Fruit fly (Drosophila melanogaster) whole organism, embryonic: Measurements from ENCODE around the gene IntS10.

ENCODE experiments used
- ATbp ChIP-seq: fragments of 200-800 bp; sonication (Bioruptor generic); optimal IDR thresholded peaks from 2 replicates; lab custom pipeline; 2017; ENCODE audit warnings: missing biosample characterization, mild to moderate bottlenecking, missing genetic modification characterization, missing genetic modification reagents
- CG11085 ChIP-seq: fragments of 200-800 bp; sonication (Bioruptor generic); IDR thresholded peaks from 2 replicates; pipeline ENCODE4 v1.3.6; 2022; ENCODE audit warnings: missing biosample characterization, missing genetic modification characterization
- CG13424 ChIP-seq: fragments of 200-800 bp; sonication (Bioruptor generic); optimal IDR thresholded peaks from 2 replicates; lab custom pipeline; 2019; ENCODE audit warnings: missing biosample characterization, mild to moderate bottlenecking, missing genetic modification characterization, moderate library complexity
- CG14965 ChIP-seq: fragments of 200-800 bp; sonication (Bioruptor generic); optimal IDR thresholded peaks from 2 replicates; lab custom pipeline; 2016; ENCODE audit warnings: missing biosample characterization, missing genetic modification characterization, borderline replicate concordance
- CG15269 ChIP-seq: fragments of 200-800 bp; sonication (Bioruptor generic); optimal IDR thresholded peaks from 2 replicates; lab custom pipeline; 2018; ENCODE audit warnings: missing biosample characterization, mild to moderate bottlenecking, missing genetic modification characterization, moderate library complexity
- CG15601 ChIP-seq: fragments of 200-800 bp; sonication (Bioruptor generic); optimal IDR thresholded peaks from 3 replicates; lab custom pipeline; 2019; ENCODE audit warnings: missing biosample characterization, mild to moderate bottlenecking, missing genetic modification characterization, moderate library complexity
- CG17359 ChIP-seq: fragments of 200-800 bp; sonication (Bioruptor generic); optimal IDR thresholded peaks from 3 replicates; lab custom pipeline; 2018; ENCODE audit warnings: missing biosample characterization, mild to moderate bottlenecking, missing genetic modification characterization, moderate library complexity
- CG2875 ChIP-seq: fragments of 200-800 bp; sonication (Bioruptor generic); optimal IDR thresholded peaks from 2 replicates; lab custom pipeline; 2017; ENCODE audit warnings: missing biosample characterization, mild to moderate bottlenecking, missing genetic modification characterization, missing genetic modification reagents
- CG30431 ChIP-seq: fragments of 200-800 bp; sonication (Bioruptor generic); optimal IDR thresholded peaks from 2 replicates; lab custom pipeline; 2017; ENCODE audit warnings: missing biosample characterization, missing genetic modification characterization
- CG3281 ChIP-seq: fragments of 200-800 bp; sonication (Bioruptor generic); optimal IDR thresholded peaks from 3 replicates; lab custom pipeline; 2017; ENCODE audit warnings: missing biosample characterization, mild to moderate bottlenecking, missing genetic modification characterization
- CG4707 ChIP-seq: fragments of 200-800 bp; sonication (Bioruptor generic); optimal IDR thresholded peaks from 2 replicates; lab custom pipeline; 2018; ENCODE audit warnings: missing biosample characterization, mild to moderate bottlenecking, missing genetic modification characterization, moderate library complexity
- CG4730 ChIP-seq: fragments of 200-800 bp; sonication (Bioruptor generic); IDR thresholded peaks from 2 replicates; pipeline ENCODE4 v1.3.6; 2022; ENCODE audit warnings: missing biosample characterization, missing genetic modification characterization
- CG6654 ChIP-seq: fragments of 200-800 bp; sonication (Bioruptor generic); optimal IDR thresholded peaks from 2 replicates; lab custom pipeline; 2017; ENCODE audit warnings: missing biosample characterization, mild to moderate bottlenecking, missing genetic modification characterization
- CG6765 ChIP-seq: fragments of 200-800 bp; sonication (Bioruptor generic); optimal IDR thresholded peaks from 3 replicates; lab custom pipeline; 2017; ENCODE audit warnings: missing biosample characterization, mild to moderate bottlenecking, missing genetic modification characterization
- CG7357 ChIP-seq: fragments of 200-800 bp; sonication (Bioruptor generic); IDR thresholded peaks from 3 replicates; pipeline ENCODE4 v1.3.6; 2022; ENCODE audit warnings: missing biosample characterization, missing genetic modification characterization
- CG7372 ChIP-seq: fragments of 200-800 bp; sonication (Bioruptor generic); IDR thresholded peaks from 2 replicates; pipeline ENCODE4 v1.3.6; 2022; ENCODE audit warnings: missing biosample characterization, missing genetic modification characterization
- CG7963 ChIP-seq: fragments of 200-800 bp; sonication (Bioruptor generic); IDR thresholded peaks from 3 replicates; pipeline ENCODE4 v1.3.6; 2022; ENCODE audit warnings: missing biosample characterization, missing genetic modification characterization; ENCODE audit not compliant: partially characterized antibody
- CG8478 ChIP-seq: fragments of >200 bp; optimal IDR thresholded peaks from 2 replicates; lab custom pipeline; 2018
- CG8944 ChIP-seq: fragments of 200-800 bp; sonication (Bioruptor generic); optimal IDR thresholded peaks from 3 replicates; lab custom pipeline; 2016; ENCODE audit warnings: missing biosample characterization, missing genetic modification characterization
- CHES-1-like ChIP-seq: fragments of 200-800 bp; sonication (Bioruptor generic); optimal IDR thresholded peaks from 2 replicates; lab custom pipeline; 2016; ENCODE audit warnings: missing biosample characterization, missing genetic modification characterization
- Dip3 ChIP-seq: fragments of 200-800 bp; sonication (Bioruptor generic); optimal IDR thresholded peaks from 3 replicates; lab custom pipeline; 2016; ENCODE audit warnings: missing biosample characterization, missing genetic modification characterization
- Doc3 ChIP-seq: fragments of 200-800 bp; sonication (Bioruptor generic); IDR thresholded peaks from 3 replicates; pipeline ENCODE4 v1.3.6; 2022; ENCODE audit warnings: missing biosample characterization, missing genetic modification characterization; ENCODE audit not compliant: partially characterized antibody
- Ets97D ChIP-seq: fragments of 200-800 bp; sonication (Bioruptor generic); optimal IDR thresholded peaks from 3 replicates; lab custom pipeline; 2016; ENCODE audit warnings: missing biosample characterization, missing genetic modification characterization
- HLH4C ChIP-seq: fragments of 200-800 bp; sonication (Bioruptor generic); IDR thresholded peaks from 3 replicates; pipeline ENCODE4 v1.3.6; 2022; ENCODE audit warnings: missing biosample characterization, missing genetic modification characterization; ENCODE audit not compliant: partially characterized antibody
- Kr ChIP-seq: fragments of 200-800 bp; sonication (Bioruptor generic); optimal IDR thresholded peaks from 2 replicates; lab custom pipeline; 2017; ENCODE audit warnings: missing biosample characterization, mild to moderate bottlenecking, missing genetic modification characterization
- Ptx1 ChIP-seq: fragments of 200-800 bp; sonication (Bioruptor generic); IDR thresholded peaks from 2 replicates; pipeline ENCODE4 v1.3.6; 2022; ENCODE audit warnings: missing biosample characterization, missing genetic modification characterization
- Sox100B ChIP-seq: fragments of 200-800 bp; sonication (Bioruptor generic); optimal IDR thresholded peaks from 3 replicates; lab custom pipeline; 2018; ENCODE audit warnings: missing biosample characterization, mild to moderate bottlenecking, missing genetic modification characterization
- ap ChIP-seq: fragments of 200-800 bp; sonication (Bioruptor generic); IDR thresholded peaks from 2 replicates; pipeline ENCODE4 v1.3.6; 2022; ENCODE audit warnings: missing biosample characterization, missing genetic modification characterization
- br ChIP-seq: fragments of >200 bp; optimal IDR thresholded peaks from 2 replicates; lab custom pipeline; 2017
- chif ChIP-seq, 2 experiments: fragments of 200-800 bp; sonication (Bioruptor generic); optimal IDR thresholded peaks; 3 replicates each; lab custom pipeline; 2016; ENCODE audit warnings: missing biosample characterization in 2 of 2, missing genetic modification characterization in 2 of 2
- da ChIP-seq: fragments of 200-800 bp; sonication (Bioruptor generic); optimal IDR thresholded peaks from 2 replicates; lab custom pipeline; 2016; ENCODE audit warnings: missing biosample characterization, missing genetic modification characterization
- disco-r ChIP-seq: fragments of 200-800 bp; sonication (Bioruptor generic); optimal IDR thresholded peaks from 2 replicates; lab custom pipeline; 2016; ENCODE audit warnings: missing biosample characterization, missing genetic modification characterization
- esg ChIP-seq: fragments of 200-800 bp; sonication (Bioruptor generic); conservative IDR thresholded peaks from 2 replicates; pipeline ENCODE4 v1.3.6; 2022; ENCODE audit warnings: missing biosample characterization, missing genetic modification characterization
- eyg ChIP-seq: fragments of 200-800 bp; sonication (Bioruptor generic); optimal IDR thresholded peaks from 3 replicates; lab custom pipeline; 2016; ENCODE audit warnings: missing biosample characterization, missing genetic modification characterization
- fru ChIP-seq: fragments of >200 bp; optimal IDR thresholded peaks from 2 replicates; lab custom pipeline; 2017
- gfzf ChIP-seq: fragments of 200-800 bp; sonication (Bioruptor generic); optimal IDR thresholded peaks from 2 replicates; lab custom pipeline; 2016; ENCODE audit warnings: missing biosample characterization, mild to moderate bottlenecking, missing genetic modification characterization, moderate library complexity
- lab ChIP-seq: fragments of 200-800 bp; sonication (Bioruptor generic); optimal IDR thresholded peaks from 3 replicates; lab custom pipeline; 2017; ENCODE audit warnings: missing biosample characterization, missing genetic modification characterization, mild to moderate bottlenecking, moderate library complexity, missing genetic modification reagents
- mirr ChIP-seq: fragments of 200-800 bp; sonication (Bioruptor generic); optimal IDR thresholded peaks from 3 replicates; lab custom pipeline; 2018; ENCODE audit warnings: missing biosample characterization, mild to moderate bottlenecking, missing genetic modification characterization
- nerfin-2 ChIP-seq: fragments of 200-800 bp; sonication (Bioruptor generic); IDR thresholded peaks from 2 replicates; pipeline ENCODE4 v1.3.6; 2022; ENCODE audit warnings: missing biosample characterization, missing genetic modification characterization; ENCODE audit not compliant: partially characterized antibody
- org-1 ChIP-seq: fragments of 200-800 bp; sonication (Bioruptor generic); optimal IDR thresholded peaks from 2 replicates; lab custom pipeline; 2017; ENCODE audit warnings: missing biosample characterization, missing genetic modification characterization
- pho ChIP-seq: fragments of 200-800 bp; sonication (Bioruptor generic); optimal IDR thresholded peaks from 2 replicates; lab custom pipeline; 2016; ENCODE audit warnings: missing biosample characterization, missing genetic modification characterization
- pros ChIP-seq: fragments of 200-800 bp; sonication (Bioruptor generic); optimal IDR thresholded peaks from 3 replicates; lab custom pipeline; 2019; ENCODE audit warnings: missing biosample characterization, mild to moderate bottlenecking, missing genetic modification characterization, moderate library complexity
- pum ChIP-seq: fragments of 200-800 bp; sonication (Bioruptor generic); optimal IDR thresholded peaks from 2 replicates; lab custom pipeline; 2016; ENCODE audit warnings: missing biosample characterization, missing genetic modification characterization
- sc ChIP-seq, 3 experiments: fragments of >200 bp in 2 of 3; fragments of 200-800 bp in 1 of 3; sonication (Bioruptor generic) in 1 of 3; optimal IDR thresholded peaks; 2 replicates in 2 of 3; 3 replicates in 1 of 3; lab custom pipeline; 2017; ENCODE audit warnings: mild to moderate bottlenecking in 1 of 3, missing biosample characterization in 1 of 3, missing genetic modification characterization in 1 of 3, missing genetic modification reagents in 1 of 3
- sd ChIP-seq: fragments of 200-800 bp; sonication (Bioruptor generic); optimal IDR thresholded peaks from 3 replicates; lab custom pipeline; 2018; ENCODE audit warnings: missing biosample characterization, mild to moderate bottlenecking, missing genetic modification characterization, moderate library complexity
- sens-2 ChIP-seq: fragments of 200-800 bp; sonication (Bioruptor generic); IDR thresholded peaks from 2 replicates; pipeline ENCODE4 v1.3.6; 2022; ENCODE audit warnings: missing biosample characterization, missing genetic modification characterization
- sna ChIP-seq: fragments of 200-800 bp; sonication (Bioruptor generic); IDR thresholded peaks from 2 replicates; pipeline ENCODE4 v1.3.6; 2022; ENCODE audit warnings: missing biosample characterization, missing genetic modification characterization; ENCODE audit not compliant: partially characterized antibody
- toy ChIP-seq: fragments of 200-800 bp; sonication (Bioruptor generic); IDR thresholded peaks from 2 replicates; pipeline ENCODE4 v1.3.6; 2022; ENCODE audit warnings: missing biosample characterization, missing genetic modification characterization
- trem ChIP-seq: fragments of 200-800 bp; optimal IDR thresholded peaks from 3 replicates; lab custom pipeline; 2019; ENCODE audit warnings: missing biosample characterization, mild to moderate bottlenecking, missing genetic modification characterization, moderate library complexity
- zfh1 ChIP-seq: fragments of 200-800 bp; sonication (Bioruptor generic); IDR thresholded peaks from 3 replicates; pipeline ENCODE4 v1.3.6; 2022; ENCODE audit warnings: missing biosample characterization, missing genetic modification characterization

The IntS10 gene

dm6 chr3L:3788790-3789421 lies 17.6 kb upstream of the IntS10 start (continued):
- TF ChIP-seq sd: peak; percentile 93
- TF ChIP-seq ATbp (GFP tag; lab: Kevin White, UChicago): peak; percentile 39
- no peak for TF ChIP-seq mirr
- no peak for TF ChIP-seq sc (optimal IDR thresholded peaks at IDR 0.05; lab: Kevin White, UChicago)
- TF ChIP-seq sc (GFP tag; optimal IDR thresholded peaks at IDR 0.05; lab: Kevin White, UChicago): no peak
- no peak for TF ChIP-seq Doc3 (GFP tag; lab: Robert Waterston, UW)
- no peak for TF ChIP-seq CG8478 (lab: Kevin White, UChicago)
- TF ChIP-seq CG30431 (GFP tag; lab: Kevin White, UChicago): no peak
- no peak for TF ChIP-seq esg (GFP tag; lab: Robert Waterston, UW)
- peak; percentile 48 for TF ChIP-seq CG13424 (tag; lab: Kevin White, UChicago)
- TF ChIP-seq CG6765 (GFP tag; lab: Kevin White, UChicago): no peak
- TF ChIP-seq pum: no peak
- TF ChIP-seq eyg (GFP tag; lab: Kevin White, UChicago): no peak
- TF ChIP-seq Dip3: no peak
- peak; percentile 62 for TF ChIP-seq zfh1 (GFP tag; lab: Robert Waterston, UW)
- peak; percentile 38 for TF ChIP-seq CG15601 (tag; lab: Kevin White, UChicago)
- no peak for TF ChIP-seq fru
- no peak for TF ChIP-seq toy
- peak; percentile 70 for TF ChIP-seq nerfin-2 (GFP tag; lab: Robert Waterston, UW)
- TF ChIP-seq CG15269 (tag; lab: Kevin White, UChicago): peak; percentile 12
- TF ChIP-seq CG8944 (GFP tag; lab: Kevin White, UChicago): no peak
- peak; percentile 40; the same call in 1 of the 3 replicates for TF ChIP-seq HLH4C (GFP tag; lab: Robert Waterston, UW)
- peak; percentile 100 for TF ChIP-seq CG6654 (GFP tag; lab: Kevin White, UChicago)
- TF ChIP-seq pho (GFP tag; lab: Kevin White, UChicago): no peak
- TF ChIP-seq Kr (GFP tag; lab: Kevin White, UChicago): no peak
- no peak for TF ChIP-seq CG2875 (GFP tag; lab: Kevin White, UChicago)
- 0 out of 2 replicates have a peak, but pooled peaks have one; percentile 6 for TF ChIP-seq Ptx1 (GFP tag; lab: Robert Waterston, UW)
- TF ChIP-seq Sox100B (GFP tag; lab: Kevin White, UChicago): peak; percentile 48
- TF ChIP-seq CHES-1-like: no peak
- TF ChIP-seq sna: peak; percentile 42; the same call in 1 of the 2 replicates
- no peak for TF ChIP-seq CG4730 (GFP tag; lab: Robert Waterston, UW)
- TF ChIP-seq CG14965 (GFP tag; lab: Kevin White, UChicago): no peak
- peak; percentile 34 for TF ChIP-seq CG3281 (GFP tag; lab: Kevin White, UChicago)
- TF ChIP-seq ap: no peak
- TF ChIP-seq org-1 (GFP tag; lab: Kevin White, UChicago): no peak
- peak; percentile 26; the same call in 1 of the 3 replicates for TF ChIP-seq CG7963 (GFP tag; lab: Robert Waterston, UW)
- TF ChIP-seq gfzf (GFP tag; lab: Kevin White, UChicago): no peak
- TF ChIP-seq trem: no peak
- peak; percentile 81 for TF ChIP-seq Ets97D
- no peak for TF ChIP-seq disco-r (GFP tag; lab: Kevin White, UChicago)
- TF ChIP-seq sens-2 (GFP tag; lab: Robert Waterston, UW): no peak
- no peak for TF ChIP-seq chif (GFP tag; optimal IDR thresholded peaks at IDR 0.05; lab: Kevin White, UChicago)
- no peak; the same call in 1 of the 2 replicates for TF ChIP-seq CG7372 (GFP tag; lab: Robert Waterston, UW)
- no peak for TF ChIP-seq lab
- TF ChIP-seq pros (GFP tag; lab: Kevin White, UChicago): no peak
- TF ChIP-seq CG7357 (GFP tag; lab: Robert Waterston, UW): no peak
- TF ChIP-seq br (lab: Kevin White, UChicago): no peak
- TF ChIP-seq CG4707 (GFP tag; lab: Kevin White, UChicago): peak; percentile 12
- no peak for TF ChIP-seq da (GFP tag; lab: Kevin White, UChicago)
- TF ChIP-seq CG17359: peak; percentile 9
- no peak for TF ChIP-seq CG11085
